Fruit fly (Drosophila melanogaster) whole organism, embryonic: Measurements from ENCODE around the gene H.

Source experiments
- Bdp1 ChIP-seq: fragments of 200-800 bp; sonication (Bioruptor generic); optimal IDR thresholded peaks from 3 replicates; lab custom pipeline; 2016; ENCODE audit warnings: missing biosample characterization, missing genetic modification characterization
- Bgb ChIP-seq: fragments of 200-800 bp; sonication (Bioruptor generic); IDR thresholded peaks from 2 replicates; pipeline ENCODE4 v1.3.6; 2022; ENCODE audit warnings: missing biosample characterization, missing genetic modification characterization; ENCODE audit not compliant: partially characterized antibody
- CG10147 ChIP-seq: fragments of 200-800 bp; sonication (Bioruptor generic); optimal IDR thresholded peaks from 2 replicates; lab custom pipeline; 2019; ENCODE audit warnings: missing biosample characterization, mild to moderate bottlenecking, missing genetic modification characterization, moderate library complexity
- CG10209 ChIP-seq: fragments of 200-800 bp; sonication (Bioruptor generic); optimal IDR thresholded peaks from 3 replicates; lab custom pipeline; 2017; ENCODE audit warnings: missing biosample characterization, mild to moderate bottlenecking, missing genetic modification characterization, missing genetic modification reagents
- CG12769 ChIP-seq: fragments of 200-800 bp; sonication (Bioruptor generic); optimal IDR thresholded peaks from 2 replicates; lab custom pipeline; 2019; ENCODE audit warnings: missing biosample characterization, mild to moderate bottlenecking, missing genetic modification characterization, moderate library complexity
- CG13775 ChIP-seq: fragments of 200-800 bp; sonication (Bioruptor generic); optimal IDR thresholded peaks from 3 replicates; lab custom pipeline; 2017; ENCODE audit warnings: missing biosample characterization, mild to moderate bottlenecking, missing genetic modification characterization
- CG17359 ChIP-seq: fragments of 200-800 bp; sonication (Bioruptor generic); optimal IDR thresholded peaks from 3 replicates; lab custom pipeline; 2018; ENCODE audit warnings: missing biosample characterization, mild to moderate bottlenecking, missing genetic modification characterization, moderate library complexity
- CG17361 ChIP-seq: fragments of 200-800 bp; sonication (Bioruptor generic); IDR thresholded peaks from 3 replicates; pipeline ENCODE4 v1.3.6; 2022; ENCODE audit warnings: missing biosample characterization, missing genetic modification characterization
- CG17802 ChIP-seq: fragments of 200-800 bp; sonication (Bioruptor generic); optimal IDR thresholded peaks from 2 replicates; lab custom pipeline; 2018; ENCODE audit warnings: missing biosample characterization, mild to moderate bottlenecking, missing genetic modification characterization, moderate library complexity
- CG17829 ChIP-seq: fragments of 200-800 bp; optimal IDR thresholded peaks from 2 replicates; lab custom pipeline; 2019; ENCODE audit warnings: missing biosample characterization, mild to moderate bottlenecking, missing genetic modification characterization, moderate library complexity
- CG18262 ChIP-seq: fragments of 200-800 bp; optimal IDR thresholded peaks from 3 replicates; lab custom pipeline; 2019; ENCODE audit warnings: missing biosample characterization, mild to moderate bottlenecking, missing genetic modification characterization, moderate library complexity
- CG30403 ChIP-seq: fragments of 200-800 bp; sonication (Bioruptor generic); optimal IDR thresholded peaks from 3 replicates; lab custom pipeline; 2016; ENCODE audit warnings: missing biosample characterization, missing genetic modification characterization
- CG32532 ChIP-seq: fragments of 200-800 bp; sonication (Bioruptor generic); IDR thresholded peaks from 2 replicates; pipeline ENCODE4 v1.3.6; 2022; ENCODE audit warnings: missing biosample characterization, missing genetic modification characterization
- CG4360 ChIP-seq: fragments of 200-800 bp; sonication (Bioruptor generic); IDR thresholded peaks from 2 replicates; pipeline ENCODE4 v1.3.6; 2022; ENCODE audit warnings: missing biosample characterization, missing genetic modification characterization
- CG6854 ChIP-seq: fragments of 200-800 bp; sonication (Bioruptor generic); optimal IDR thresholded peaks from 3 replicates; lab custom pipeline; 2017; ENCODE audit warnings: missing biosample characterization, mild to moderate bottlenecking, missing genetic modification characterization
- CG9437 ChIP-seq: fragments of 200-800 bp; sonication (Bioruptor generic); optimal IDR thresholded peaks from 2 replicates; lab custom pipeline; 2018; ENCODE audit warnings: missing biosample characterization, mild to moderate bottlenecking, missing genetic modification characterization
- CoRest ChIP-seq: fragments of 200-800 bp; sonication (Bioruptor generic); optimal IDR thresholded peaks from 3 replicates; lab custom pipeline; 2018; ENCODE audit warnings: missing biosample characterization, mild to moderate bottlenecking, missing genetic modification characterization, moderate library complexity
- Eip74EF ChIP-seq, 2 experiments: fragments of 200-800 bp in 1 of 2; fragments of >200 bp in 1 of 2; sonication (Bioruptor generic) in 1 of 2; optimal IDR thresholded peaks; 2 replicates each; lab custom pipeline; 2017 to 2019; ENCODE audit warnings: missing biosample characterization in 2 of 2, missing genetic modification characterization in 2 of 2, mild to moderate bottlenecking in 1 of 2, moderate library complexity in 1 of 2
- MTF-1 ChIP-seq: fragments of 200-800 bp; sonication (Bioruptor generic); optimal IDR thresholded peaks from 2 replicates; lab custom pipeline; 2018; ENCODE audit warnings: missing biosample characterization, mild to moderate bottlenecking, missing genetic modification characterization, borderline replicate concordance
- Med ChIP-seq: fragments of 200-800 bp; sonication (Bioruptor generic); peaks from one replicate; lab custom pipeline; 2016; ENCODE audit warnings: missing biosample characterization, missing genetic modification characterization, mild to moderate bottlenecking, inconsistent platforms, moderate library complexity
- Meics ChIP-seq: fragments of 200-800 bp; sonication (Bioruptor generic); optimal IDR thresholded peaks from 2 replicates; lab custom pipeline; 2017; ENCODE audit warnings: missing biosample characterization, mild to moderate bottlenecking, missing genetic modification characterization
- Nf-YB ChIP-seq: fragments of 200-800 bp; sonication (Bioruptor generic); optimal IDR thresholded peaks from 3 replicates; lab custom pipeline; 2019; ENCODE audit warnings: missing biosample characterization, mild to moderate bottlenecking, missing genetic modification characterization, moderate library complexity
- Oli ChIP-seq: fragments of 200-800 bp; sonication (Bioruptor generic); optimal IDR thresholded peaks from 2 replicates; lab custom pipeline; 2018; ENCODE audit warnings: missing biosample characterization, mild to moderate bottlenecking, missing genetic modification characterization, moderate library complexity
- Sin3A ChIP-seq: fragments of >200 bp; optimal IDR thresholded peaks from 2 replicates; lab custom pipeline; 2018
- Ssrp ChIP-seq: fragments of 200-800 bp; sonication (Bioruptor generic); optimal IDR thresholded peaks from 2 replicates; lab custom pipeline; 2018; ENCODE audit warnings: missing biosample characterization, mild to moderate bottlenecking, missing genetic modification characterization, moderate library complexity
- bsh ChIP-seq, 2 experiments: fragments of 200-800 bp; sonication (Bioruptor generic); optimal IDR thresholded peaks; 2 replicates each; lab custom pipeline; 2017 to 2018; ENCODE audit warnings: mild to moderate bottlenecking in 2 of 2, missing biosample characterization in 2 of 2, missing genetic modification characterization in 2 of 2, moderate library complexity in 1 of 2
- cas ChIP-seq: fragments of 200-800 bp; sonication (Bioruptor generic); IDR thresholded peaks from 2 replicates; pipeline ENCODE4 v1.3.6; 2022; ENCODE audit warnings: missing biosample characterization, missing genetic modification characterization
- chif ChIP-seq, 2 experiments: fragments of 200-800 bp; sonication (Bioruptor generic); optimal IDR thresholded peaks; 3 replicates each; lab custom pipeline; 2016; ENCODE audit warnings: missing biosample characterization in 2 of 2, missing genetic modification characterization in 2 of 2
- disco-r ChIP-seq: fragments of 200-800 bp; sonication (Bioruptor generic); optimal IDR thresholded peaks from 2 replicates; lab custom pipeline; 2016; ENCODE audit warnings: missing biosample characterization, missing genetic modification characterization
- dmrt99B ChIP-seq: fragments of 200-800 bp; sonication (Bioruptor generic); optimal IDR thresholded peaks from 2 replicates; lab custom pipeline; 2018; ENCODE audit warnings: missing biosample characterization, mild to moderate bottlenecking, missing genetic modification characterization, moderate library complexity
- dpn ChIP-seq, 2 experiments: fragments of 200-800 bp; sonication (Bioruptor generic); optimal IDR thresholded peaks; 3 replicates each; lab custom pipeline; 2016; ENCODE audit warnings: missing biosample characterization in 2 of 2, missing genetic modification characterization in 2 of 2
- eve ChIP-seq, 2 experiments: fragments of >200 bp; optimal IDR thresholded peaks; 2 replicates each; lab custom pipeline; 2017; ENCODE audit warnings: missing biosample characterization in 2 of 2, missing genetic modification characterization in 2 of 2
- gem ChIP-seq: fragments of 200-800 bp; sonication (Bioruptor generic); optimal IDR thresholded peaks from 2 replicates; lab custom pipeline; 2019; ENCODE audit warnings: missing biosample characterization, mild to moderate bottlenecking, missing genetic modification characterization, moderate library complexity
- grau ChIP-seq: fragments of 200-800 bp; optimal IDR thresholded peaks from 3 replicates; lab custom pipeline; 2019; ENCODE audit warnings: missing biosample characterization, mild to moderate bottlenecking, missing genetic modification characterization, moderate library complexity
- lmd ChIP-seq: fragments of 200-800 bp; sonication (Bioruptor generic); IDR thresholded peaks from 2 replicates; pipeline ENCODE4 v1.3.6; 2022; ENCODE audit warnings: missing biosample characterization, missing genetic modification characterization
- lola ChIP-seq, 3 experiments: fragments of >200 bp in 2 of 3; fragments of 200-800 bp in 1 of 3; sonication (Bioruptor generic) in 1 of 3; optimal IDR thresholded peaks; 2 replicates each; lab custom pipeline; 2017 to 2019; ENCODE audit warnings: missing biosample characterization in 3 of 3, missing genetic modification characterization in 3 of 3, mild to moderate bottlenecking in 1 of 3, moderate library complexity in 1 of 3
- onecut ChIP-seq: fragments of 200-800 bp; sonication (Bioruptor generic); IDR thresholded peaks from 2 replicates; pipeline ENCODE4 v1.3.6; 2022; ENCODE audit warnings: missing biosample characterization, missing genetic modification characterization
- pita ChIP-seq: fragments of 200-800 bp; sonication (Bioruptor generic); optimal IDR thresholded peaks from 2 replicates; lab custom pipeline; 2017; ENCODE audit warnings: missing biosample characterization, mild to moderate bottlenecking, missing genetic modification characterization
- prd ChIP-seq, 3 experiments: fragments of >200 bp in 2 of 3; fragments of 200-800 bp in 1 of 3; sonication (Bioruptor generic) in 1 of 3; optimal IDR thresholded peaks in 2 of 3; IDR thresholded peaks in 1 of 3; 2 replicates in 2 of 3; 3 replicates in 1 of 3; pipeline versions ENCODE4 v1.3.6 to Lab custom; 2017 to 2022; ENCODE audit warnings: missing biosample characterization in 1 of 3, missing genetic modification characterization in 1 of 3
- rib ChIP-seq: fragments of 200-800 bp; sonication (Bioruptor generic); IDR thresholded peaks from 2 replicates; pipeline ENCODE4 v1.3.6; 2022; ENCODE audit warnings: missing biosample characterization, missing genetic modification characterization
- row ChIP-seq: fragments of 200-800 bp; sonication (Bioruptor generic); IDR thresholded peaks from 3 replicates; pipeline ENCODE4 v1.3.6; 2022; ENCODE audit warnings: missing biosample characterization, missing genetic modification characterization
- run ChIP-seq: fragments of 200-800 bp; sonication (Bioruptor generic); optimal IDR thresholded peaks from 3 replicates; lab custom pipeline; 2018; ENCODE audit warnings: missing biosample characterization, mild to moderate bottlenecking, missing genetic modification characterization
- sens ChIP-seq: fragments of 200-800 bp; sonication (Bioruptor generic); peaks from one replicate; lab custom pipeline; 2016; ENCODE audit warnings: missing biosample characterization, missing genetic modification characterization
- so ChIP-seq: fragments of 200-800 bp; sonication (Bioruptor generic); IDR thresholded peaks from 3 replicates; pipeline ENCODE4 v1.3.6; 2022; ENCODE audit warnings: missing biosample characterization, missing genetic modification characterization
- twi ChIP-seq: fragments of 200-800 bp; optimal IDR thresholded peaks from 2 replicates; lab custom pipeline; 2019; ENCODE audit warnings: missing biosample characterization, mild to moderate bottlenecking, missing genetic modification characterization, moderate library complexity
- vfl ChIP-seq: fragments of 200-800 bp; sonication (Bioruptor generic); optimal IDR thresholded peaks from 2 replicates; lab custom pipeline; 2016; ENCODE audit warnings: missing biosample characterization, missing genetic modification characterization
- zen2 ChIP-seq: fragments of 200-800 bp; sonication (Bioruptor generic); IDR thresholded peaks from 3 replicates; pipeline ENCODE4 v1.3.6; 2022; ENCODE audit warnings: missing biosample characterization, missing genetic modification characterization; ENCODE audit not compliant: partially characterized antibody

Gene H

DNA sequence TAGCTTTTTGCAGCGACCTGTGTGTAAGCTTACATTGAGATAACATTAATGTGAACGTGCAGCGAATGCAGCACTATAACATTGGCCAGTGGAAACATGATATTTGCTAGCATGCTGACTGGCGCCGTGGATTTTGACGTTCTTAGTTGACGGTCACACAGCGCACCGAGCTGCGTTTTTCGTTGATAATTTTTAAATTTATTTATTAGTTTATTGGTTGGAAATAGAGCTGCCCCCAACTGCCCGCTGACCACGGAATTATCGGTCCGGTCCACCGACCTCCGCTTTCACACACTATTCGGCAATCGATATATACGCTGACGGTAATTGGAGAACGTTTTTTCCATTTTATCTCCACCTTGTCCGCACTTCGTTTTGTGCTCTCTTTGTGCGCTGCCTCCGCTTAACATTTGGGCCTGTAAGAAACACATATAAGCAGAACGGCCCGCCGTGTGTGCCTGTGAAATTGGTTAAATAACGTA lies at the start of gene H (continued):
- no peak; the same call in 1 of the 2 replicates for TF ChIP-seq CG4360 (GFP tag; lab: Robert Waterston, UW)
- no peak for TF ChIP-seq Bdp1 (GFP tag; lab: Kevin White, UChicago)
- TF ChIP-seq pita (GFP tag; lab: Kevin White, UChicago): no peak
- peak; percentile 41; the same call in 1 of the 2 replicates for TF ChIP-seq Bgb (GFP tag; lab: Robert Waterston, UW)
- no peak for TF ChIP-seq rib (GFP tag; lab: Robert Waterston, UW)
- TF ChIP-seq Sin3A (lab: Kevin White, UChicago): peak; percentile 20
- peak; percentile 90 for TF ChIP-seq CG17802 (tag; lab: Kevin White, UChicago)
- TF ChIP-seq so (GFP tag; lab: Robert Waterston, UW): no peak
- TF ChIP-seq, all 482 proteins: peak for 45

DNA sequence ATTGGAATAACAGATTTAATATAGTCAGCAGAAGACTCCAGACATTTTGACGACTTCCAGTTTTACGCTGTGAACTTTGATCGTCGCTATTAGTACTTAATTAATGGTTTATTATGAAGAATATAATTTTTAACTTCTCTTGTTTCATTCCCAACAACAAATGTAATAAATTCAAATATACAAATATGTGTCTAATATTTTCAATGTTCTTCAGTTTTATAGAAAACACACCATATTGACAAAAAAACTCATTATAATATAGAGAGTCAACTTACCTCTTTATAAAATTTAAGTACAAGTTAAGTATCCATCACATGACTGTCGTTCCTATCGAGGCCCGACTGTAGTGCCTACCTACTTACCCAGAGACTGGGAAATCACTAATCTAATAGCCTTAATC lies 48.4 kb upstream of the H start:
- TF ChIP-seq bsh (GFP tag; optimal IDR thresholded peaks at IDR 0.05; lab: Kevin White, UChicago) (no peak), sens (GFP tag; lab: Kevin White, UChicago) (peak; percentile 76), dmrt99B (tag; lab: Kevin White, UChicago) (peak; percentile 27), lola (GFP tag; optimal IDR thresholded peaks at IDR 0.05; lab: Kevin White, UChicago) (peak in 1 of 3 experiments; percentile 36), chif (GFP tag; optimal IDR thresholded peaks at IDR 0.05; lab: Kevin White, UChicago) (peak in 1 of 2 experiments; percentile 10), lmd (GFP tag; lab: Robert Waterston, UW) (peak; percentile 27; the same call in 1 of the 2 replicates), zen2 (no peak), CG12769 (tag; lab: Kevin White, UChicago) (no peak), gem (peak; percentile 45), MTF-1 (no peak), CG18262 (tag; lab: Kevin White, UChicago) (peak; percentile 30), Med (GFP tag; lab: Kevin White, UChicago) (peak; percentile 42), disco-r (GFP tag; lab: Kevin White, UChicago) (no peak), Eip74EF (GFP tag; optimal IDR thresholded peaks at IDR 0.05; lab: Kevin White, UChicago) (peak in 1 of 2 experiments; percentile 12), eve (GFP tag; optimal IDR thresholded peaks at IDR 0.05; lab: Kevin White, UChicago) (no peak), twi (peak; percentile 16), CG10147 (GFP tag; lab: Kevin White, UChicago) (peak; percentile 22), Meics (GFP tag; lab: Kevin White, UChicago) (peak; percentile 11), CoRest (tag; lab: Kevin White, UChicago) (peak; percentile 59), CG17829 (tag; lab: Kevin White, UChicago) (peak; percentile 5), CG17361 (GFP tag; lab: Robert Waterston, UW) (peak; percentile 55; the same call in 1 of the 3 replicates), CG32532 (GFP tag; lab: Robert Waterston, UW) (peak; percentile 25; the same call in 1 of the 2 replicates), CG17359 (no peak), CG13775 (no peak), cas (GFP tag; lab: Robert Waterston, UW) (no peak), CG9437 (GFP tag; lab: Kevin White, UChicago) (peak; percentile 12), run (tag; lab: Kevin White, UChicago) (no peak), Nf-YB (no peak), onecut (GFP tag; lab: Robert Waterston, UW) (no peak), grau (peak; percentile 90), CG30403 (GFP tag; lab: Kevin White, UChicago) (peak; percentile 25), row (peak; percentile 33; the same call in 1 of the 3 replicates), prd (optimal IDR thresholded peaks at IDR 0.05; lab: Kevin White, UChicago) (no peak), prd (GFP tag; IDR thresholded peaks at IDR 0.05; lab: Robert Waterston, UW) (peak; percentile 36; the same call in 2 of the 3 replicates), Ssrp (tag; lab: Kevin White, UChicago) (peak; percentile 37), Oli (tag; lab: Kevin White, UChicago) (peak; percentile 18), dpn (GFP tag; optimal IDR thresholded peaks at IDR 0.05; lab: Kevin White, UChicago) (peak in 1 of 2 experiments; percentile 30), CG10209 (peak; percentile 7), vfl (no peak), CG6854 (GFP tag; lab: Kevin White, UChicago) (no peak)
